Worm (Caenorhabditis elegans) whole organism, midembryonic: ENCODE results near the gene F14H8.5.

Source experiments
- T22C8.4 ChIP-seq: fragments of 200-800 bp; sonication (Bioruptor generic); IDR thresholded peaks from 2 replicates; pipeline ENCODE4 v1.3.6; 2022; ENCODE audit warnings: missing genetic modification characterization, missing compliant biosample characterization
- cog-1 ChIP-seq: sonication (generic microtip); optimal IDR thresholded peaks from 2 replicates; lab custom pipeline; 2016; ENCODE audit warnings: missing genetic modification characterization, missing compliant biosample characterization
- flt-1 ChIP-seq: fragments of 200-800 bp; sonication (Bioruptor generic); IDR thresholded peaks from 2 replicates; pipeline ENCODE4 v1.3.6; 2022; ENCODE audit warnings: missing genetic modification characterization, missing compliant biosample characterization
- klf-2 ChIP-seq: fragments of 200-800 bp; sonication (Bioruptor generic); conservative IDR thresholded peaks from 2 replicates; pipeline ENCODE4 v1.3.6; 2022; ENCODE audit warnings: missing genetic modification reagents, missing genetic modification characterization, missing compliant biosample characterization
- med-1 ChIP-seq: sonication (generic microtip); optimal IDR thresholded peaks from 2 replicates; lab custom pipeline; 2017; ENCODE audit warnings: missing genetic modification characterization, mild to moderate bottlenecking, missing compliant biosample characterization, antibody characterized with exemption, missing genetic modification reagents; ENCODE audit not compliant: insufficient read depth
- ref-1 ChIP-seq: fragments of 200-800 bp; sonication (Bioruptor generic); conservative IDR thresholded peaks from 2 replicates; pipeline ENCODE4 v1.3.6; 2022; ENCODE audit warnings: missing genetic modification reagents, missing genetic modification characterization, missing compliant biosample characterization
- tab-1 ChIP-seq: fragments of 200-800 bp; sonication (Bioruptor generic); IDR thresholded peaks from 2 replicates; pipeline ENCODE4 v1.3.6; 2022; ENCODE audit warnings: missing genetic modification characterization, missing compliant biosample characterization
- ztf-23 ChIP-seq: fragments of 200-800 bp; sonication (Bioruptor generic); IDR thresholded peaks from 2 replicates; pipeline ENCODE4 v1.3.6; 2022; ENCODE audit warnings: missing genetic modification reagents, missing genetic modification characterization, missing compliant biosample characterization
- ztf-29 ChIP-seq: fragments of 200-800 bp; sonication (Bioruptor generic); IDR thresholded peaks from 2 replicates; pipeline ENCODE4 v1.3.6; 2022; ENCODE audit warnings: missing genetic modification reagents, missing genetic modification characterization, missing compliant biosample characterization

The F14H8.5 gene

DNA sequence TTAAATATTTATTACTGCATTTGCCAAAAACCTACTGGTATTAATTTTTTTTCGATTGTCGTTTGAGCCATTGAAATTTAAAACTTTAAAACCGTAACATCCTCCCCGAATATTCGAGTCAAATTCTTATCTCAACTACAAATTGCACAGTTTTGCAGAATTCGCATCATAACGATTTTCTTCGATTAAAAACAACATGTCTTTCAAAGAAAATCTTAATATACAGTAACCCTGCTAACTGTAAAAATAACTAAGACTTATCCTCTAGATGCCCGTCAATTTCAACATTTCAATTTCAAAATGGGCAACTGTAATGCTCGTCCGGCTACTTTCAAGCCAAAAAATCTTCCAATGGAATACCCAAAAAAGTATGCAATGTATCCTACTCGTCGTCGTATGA is at the start of gene F14H8.5:
TSS of gene F14H8.5 (plus strand) at position 301 of the 400 bp plus-strand sequence.
- TF ChIP-seq ztf-29 (GFP tag; lab: Robert Waterston, UW) (no peak), klf-2 (GFP tag; lab: Robert Waterston, UW) (no peak), ref-1 (GFP tag; lab: Robert Waterston, UW) (no peak), T22C8.4 (GFP tag; lab: Robert Waterston, UW) (no peak), med-1 (GFP tag; lab: Kevin White, UChicago) (no peak), cog-1 (tag; lab: Kevin White, UChicago) (no peak), tab-1 (GFP tag; lab: Robert Waterston, UW) (no peak), flt-1 (GFP tag; lab: Robert Waterston, UW) (no peak), ztf-23 (GFP tag; lab: Robert Waterston, UW) (no peak)

- TF ChIP-seq flt-1 (GFP tag; lab: Robert Waterston, UW) (no peak), klf-2 (GFP tag; lab: Robert Waterston, UW) (no peak), cog-1 (tag; lab: Kevin White, UChicago) (no peak), med-1 (GFP tag; lab: Kevin White, UChicago) (no peak), ztf-29 (GFP tag; lab: Robert Waterston, UW) (no peak), ztf-23 (GFP tag; lab: Robert Waterston, UW) (no peak), T22C8.4 (GFP tag; lab: Robert Waterston, UW) (no peak), ref-1 (GFP tag; lab: Robert Waterston, UW) (no peak), tab-1 (GFP tag; lab: Robert Waterston, UW) (no peak)
These were observed 49.7 kb upstream of the F14H8.5 start, which contains the start of gene nlp-59 for ce11 chrV:14971136-14971535. Gene nlp-59, plus strand, starts transcription at chrV:14971436.

DNA sequence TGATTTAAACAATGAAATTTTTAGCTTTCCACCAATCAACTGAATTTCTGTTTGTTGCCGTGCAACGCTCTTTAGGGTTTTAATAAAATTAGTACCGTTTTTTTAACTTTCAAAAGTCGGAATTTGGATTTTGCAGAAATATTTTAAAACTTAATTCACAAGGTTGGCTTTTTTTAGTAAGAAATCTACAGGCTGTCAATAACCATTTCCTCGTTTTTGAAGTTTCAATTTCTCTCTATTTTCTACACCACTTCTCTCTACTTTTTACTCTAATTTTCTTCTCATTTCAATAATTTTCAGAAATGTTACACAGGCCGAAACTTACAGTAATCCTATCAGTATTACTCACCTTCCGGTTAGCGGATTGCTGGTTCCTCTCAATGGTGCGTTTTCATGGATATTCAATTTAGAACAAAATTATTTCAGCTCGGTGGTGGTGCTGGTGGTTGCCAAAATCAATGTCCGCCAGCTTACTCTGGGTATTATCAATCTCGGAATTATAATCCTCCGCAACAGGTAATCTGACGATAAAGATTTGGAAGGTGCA is 42.6 kb upstream of the F14H8.5 start, which contains the start of the genes grd-12 and F02D8.1:
TSS of gene grd-12 (plus strand) at position 301 of the 547 bp plus-strand sequence.
TSS of gene F02D8.1 (minus strand) at position 497 of the 547 bp plus-strand sequence.
- TF ChIP-seq T22C8.4 (GFP tag; lab: Robert Waterston, UW) (no peak), ref-1 (GFP tag; lab: Robert Waterston, UW) (no peak), med-1 (GFP tag; lab: Kevin White, UChicago) (no peak), flt-1 (GFP tag; lab: Robert Waterston, UW) (no peak), klf-2 (GFP tag; lab: Robert Waterston, UW) (no peak), tab-1 (GFP tag; lab: Robert Waterston, UW) (no peak), ztf-23 (GFP tag; lab: Robert Waterston, UW) (no peak), ztf-29 (GFP tag; lab: Robert Waterston, UW) (no peak), cog-1 (tag; lab: Kevin White, UChicago) (no peak)

DNA sequence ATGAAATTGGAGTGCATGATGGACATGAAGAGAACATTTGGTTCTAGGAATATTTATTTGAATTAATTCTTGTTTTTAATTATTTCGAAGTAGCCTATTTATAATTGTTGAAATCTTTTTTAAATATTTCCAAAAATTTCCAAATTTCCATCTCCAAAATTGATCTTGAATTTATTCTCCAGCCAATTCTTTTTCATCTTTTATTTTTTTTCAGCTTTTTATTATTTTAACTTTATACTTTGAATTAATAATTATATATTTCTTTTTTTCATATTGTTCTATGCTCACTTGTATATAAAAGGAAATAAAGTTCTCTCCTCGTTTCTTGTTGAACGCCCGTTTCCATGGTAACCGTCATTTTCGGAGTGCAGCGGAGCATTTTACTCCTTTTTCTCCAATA is 40.9 kb upstream of the F14H8.5 start, which contains the start of gene xbx-1:
TSS of gene xbx-1 (plus strand) at position 301 of the 400 bp plus-strand sequence.
- TF ChIP-seq cog-1 (tag; lab: Kevin White, UChicago) (no peak), tab-1 (GFP tag; lab: Robert Waterston, UW) (no peak)

DNA sequence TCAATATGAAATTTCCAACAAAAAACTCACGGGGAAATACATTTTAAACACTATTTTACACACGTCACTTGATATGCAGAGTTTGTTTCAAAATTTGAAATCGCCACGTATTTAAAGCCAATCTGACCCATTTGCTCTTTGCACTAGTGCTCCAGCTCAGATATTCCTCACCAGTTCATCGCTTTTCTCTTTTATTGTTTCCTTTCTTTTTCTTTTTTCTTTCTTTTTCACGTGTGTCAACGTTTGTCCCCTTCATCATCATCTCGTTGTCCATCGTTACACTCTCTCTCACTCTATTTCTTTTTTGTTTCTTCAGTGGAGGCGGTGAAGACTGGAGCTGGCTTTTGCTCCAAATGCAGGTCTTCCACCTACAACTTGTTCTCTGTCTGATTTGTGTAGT is 36.2 kb upstream of the F14H8.5 start, which contains the start of gene F02D8.4:
TSS of gene F02D8.4 (plus strand) at position 301 of the 400 bp plus-strand sequence.
- TF ChIP-seq ztf-29 (GFP tag; lab: Robert Waterston, UW): no peak
- no peak for TF ChIP-seq klf-2 (GFP tag; lab: Robert Waterston, UW)
- TF ChIP-seq ref-1 (GFP tag; lab: Robert Waterston, UW): no peak
- no peak for TF ChIP-seq med-1 (GFP tag; lab: Kevin White, UChicago)
- no peak for TF ChIP-seq T22C8.4 (GFP tag; lab: Robert Waterston, UW)
- TF ChIP-seq cog-1 (tag; lab: Kevin White, UChicago): no peak

DNA sequence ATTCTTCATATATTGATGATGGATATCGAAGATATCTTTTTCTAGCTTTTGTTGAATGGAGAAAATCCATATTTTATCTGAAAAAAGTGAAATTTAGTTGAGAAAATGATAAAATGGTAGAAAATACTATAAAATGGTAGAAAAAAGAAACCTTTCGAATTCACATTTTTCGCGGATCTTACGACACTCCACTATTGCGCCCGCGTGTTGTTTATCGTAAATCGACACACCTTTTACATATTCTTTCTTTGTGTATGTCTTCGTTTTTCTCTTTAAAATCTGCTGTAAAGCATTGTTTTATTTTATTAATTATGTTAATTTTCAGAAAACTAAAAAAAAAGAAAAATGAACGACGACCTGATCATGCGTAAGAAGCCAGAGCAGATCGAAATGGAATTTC is 30.0 kb upstream of the F14H8.5 start, which contains the start of the genes cdt-2 and T01C3.2:
TSS of gene cdt-2 (minus strand) at position 284 of the 400 bp plus-strand sequence.
TSS of gene T01C3.2 (plus strand) at position 326 of the 400 bp plus-strand sequence.
- no peak for TF ChIP-seq tab-1 (GFP tag; lab: Robert Waterston, UW)
- no peak for TF ChIP-seq ztf-23 (GFP tag; lab: Robert Waterston, UW)
- no peak for TF ChIP-seq ztf-29 (GFP tag; lab: Robert Waterston, UW)
- no peak for TF ChIP-seq T22C8.4 (GFP tag; lab: Robert Waterston, UW)
- no peak for TF ChIP-seq klf-2 (GFP tag; lab: Robert Waterston, UW)
- TF ChIP-seq ref-1 (GFP tag; lab: Robert Waterston, UW): no peak
- TF ChIP-seq flt-1 (GFP tag; lab: Robert Waterston, UW): no peak
- TF ChIP-seq med-1 (GFP tag; lab: Kevin White, UChicago): no peak
- TF ChIP-seq cog-1 (tag; lab: Kevin White, UChicago): no peak

DNA sequence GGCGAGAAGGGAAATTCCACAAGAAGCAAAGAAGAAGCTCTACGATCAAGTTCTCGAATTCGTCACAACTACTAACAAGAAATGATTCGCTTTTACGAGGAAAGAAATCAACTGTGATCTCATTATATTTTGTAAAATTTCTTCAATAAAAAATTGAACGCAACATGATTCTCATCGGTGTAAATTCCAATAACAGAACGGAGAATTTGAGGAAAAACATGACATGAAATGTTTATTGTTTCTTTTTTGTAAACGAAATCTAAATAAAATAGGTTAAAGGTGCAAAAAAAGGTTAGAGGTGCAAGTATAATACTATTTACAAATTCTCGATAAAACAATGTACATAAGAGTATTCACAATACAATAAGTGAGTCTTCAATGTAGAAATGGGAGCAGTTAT is 29.3 kb upstream of the F14H8.5 start:
- no peak for TF ChIP-seq ref-1 (GFP tag; lab: Robert Waterston, UW)
- no peak for TF ChIP-seq ztf-29 (GFP tag; lab: Robert Waterston, UW)
- no peak for TF ChIP-seq flt-1 (GFP tag; lab: Robert Waterston, UW)
- no peak for TF ChIP-seq T22C8.4 (GFP tag; lab: Robert Waterston, UW)
- TF ChIP-seq klf-2 (GFP tag; lab: Robert Waterston, UW): no peak
- no peak for TF ChIP-seq cog-1 (tag; lab: Kevin White, UChicago)
- no peak for TF ChIP-seq med-1 (GFP tag; lab: Kevin White, UChicago)
- TF ChIP-seq tab-1 (GFP tag; lab: Robert Waterston, UW): no peak
- no peak for TF ChIP-seq ztf-23 (GFP tag; lab: Robert Waterston, UW)

DNA sequence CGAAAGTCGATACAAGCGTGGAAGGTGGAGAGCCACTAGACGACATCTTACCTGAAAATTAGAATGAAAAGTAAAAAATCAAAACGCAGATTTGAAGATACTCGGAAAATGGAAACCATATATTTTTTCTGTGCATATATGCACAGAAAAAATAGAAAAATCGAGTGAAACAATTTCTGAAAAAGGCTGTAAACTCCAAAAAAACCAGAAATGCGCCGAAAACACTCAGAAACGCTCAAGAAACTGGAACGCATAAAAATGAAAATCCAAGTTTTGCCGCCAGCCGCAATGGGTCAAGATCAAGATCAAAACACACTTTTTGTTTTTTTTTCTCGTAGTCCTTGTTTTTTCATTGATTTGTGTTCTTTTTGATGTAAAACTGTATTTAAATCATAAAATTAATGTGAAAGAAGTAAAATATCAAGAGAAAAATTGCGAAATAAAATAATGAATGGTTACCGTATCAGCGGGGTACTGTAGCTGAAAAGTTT is 28.2 kb upstream of the F14H8.5 start, which contains the start of gene T01C3.3:
TSS of gene T01C3.3 (minus strand) at position 51 of the 491 bp plus-strand sequence.
- TF ChIP-seq flt-1 (GFP tag; lab: Robert Waterston, UW): no peak
- no peak for TF ChIP-seq klf-2 (GFP tag; lab: Robert Waterston, UW)
- no peak for TF ChIP-seq med-1 (GFP tag; lab: Kevin White, UChicago)
- TF ChIP-seq ztf-29 (GFP tag; lab: Robert Waterston, UW): no peak
- no peak for TF ChIP-seq T22C8.4 (GFP tag; lab: Robert Waterston, UW)
- no peak for TF ChIP-seq tab-1 (GFP tag; lab: Robert Waterston, UW)
- TF ChIP-seq cog-1 (tag; lab: Kevin White, UChicago): no peak
- TF ChIP-seq ref-1 (GFP tag; lab: Robert Waterston, UW): no peak
- TF ChIP-seq ztf-23 (GFP tag; lab: Robert Waterston, UW): no peak
